Fruit fly (Drosophila melanogaster) whole organism, embryonic: ENCODE measurements around the gene SelG.

Experiments
- Atf-2 ChIP-seq: fragments of 200-800 bp; sonication (Bioruptor generic); optimal IDR thresholded peaks from 2 replicates; lab custom pipeline; 2016; ENCODE audit warnings: missing biosample characterization, missing genetic modification characterization
- Blimp-1 ChIP-seq: fragments of 200-800 bp; sonication (Bioruptor generic); optimal IDR thresholded peaks from 3 replicates; lab custom pipeline; 2018; ENCODE audit warnings: missing biosample characterization, missing genetic modification characterization, mild to moderate bottlenecking, moderate library complexity, missing genetic modification reagents
- CG10431 ChIP-seq: fragments of 200-800 bp; sonication (Bioruptor generic); optimal IDR thresholded peaks from 3 replicates; lab custom pipeline; 2018; ENCODE audit warnings: missing biosample characterization, mild to moderate bottlenecking, missing genetic modification characterization
- CG13424 ChIP-seq: fragments of 200-800 bp; sonication (Bioruptor generic); optimal IDR thresholded peaks from 2 replicates; lab custom pipeline; 2019; ENCODE audit warnings: missing biosample characterization, mild to moderate bottlenecking, missing genetic modification characterization, moderate library complexity
- CG13624 ChIP-seq: fragments of 200-800 bp; sonication (Bioruptor generic); optimal IDR thresholded peaks from 2 replicates; lab custom pipeline; 2016; ENCODE audit warnings: missing biosample characterization, missing genetic modification characterization
- CG15011 ChIP-seq: fragments of 200-800 bp; sonication (Bioruptor generic); optimal IDR thresholded peaks from 3 replicates; lab custom pipeline; 2018; ENCODE audit warnings: missing biosample characterization, mild to moderate bottlenecking, missing genetic modification characterization
- CG16863 ChIP-seq: fragments of 200-800 bp; sonication (Bioruptor generic); optimal IDR thresholded peaks from 3 replicates; lab custom pipeline; 2016; ENCODE audit warnings: missing biosample characterization, missing genetic modification characterization
- CG17829 ChIP-seq: fragments of 200-800 bp; optimal IDR thresholded peaks from 2 replicates; lab custom pipeline; 2019; ENCODE audit warnings: missing biosample characterization, mild to moderate bottlenecking, missing genetic modification characterization, moderate library complexity
- CG1792 ChIP-seq: fragments of 200-800 bp; sonication (Bioruptor generic); optimal IDR thresholded peaks from 2 replicates; lab custom pipeline; 2016; ENCODE audit warnings: missing biosample characterization, missing genetic modification characterization
- CG18262 ChIP-seq: fragments of 200-800 bp; optimal IDR thresholded peaks from 3 replicates; lab custom pipeline; 2019; ENCODE audit warnings: missing biosample characterization, mild to moderate bottlenecking, missing genetic modification characterization, moderate library complexity
- CG1832 ChIP-seq: fragments of 200-800 bp; sonication (Bioruptor generic); optimal IDR thresholded peaks from 2 replicates; lab custom pipeline; 2017; ENCODE audit warnings: missing biosample characterization, mild to moderate bottlenecking, missing genetic modification characterization, inconsistent platforms
- CG31441 ChIP-seq: fragments of 200-800 bp; sonication (Bioruptor generic); IDR thresholded peaks from 2 replicates; pipeline ENCODE4 v1.3.6; 2022; ENCODE audit warnings: missing biosample characterization, missing genetic modification characterization
- CG33213 ChIP-seq: fragments of 200-800 bp; sonication (Bioruptor generic); optimal IDR thresholded peaks from 3 replicates; lab custom pipeline; 2016; ENCODE audit warnings: missing biosample characterization, missing genetic modification characterization
- CG3726 ChIP-seq: fragments of 200-800 bp; sonication (Bioruptor generic); IDR thresholded peaks from 3 replicates; pipeline ENCODE4, ENCODE4 v1.3.6; 2022; ENCODE audit warnings: missing biosample characterization, missing genetic modification characterization
- CG42726 ChIP-seq: fragments of 200-800 bp; sonication (Bioruptor generic); IDR thresholded peaks from 2 replicates; pipeline ENCODE4 v1.3.6; 2022; ENCODE audit warnings: missing biosample characterization, missing genetic modification characterization; ENCODE audit not compliant: partially characterized antibody
- CG6272 ChIP-seq: fragments of 200-800 bp; sonication (Bioruptor generic); IDR thresholded peaks from 2 replicates; pipeline ENCODE4 v1.3.6; 2022; ENCODE audit warnings: missing biosample characterization, missing genetic modification characterization
- CG7372 ChIP-seq: fragments of 200-800 bp; sonication (Bioruptor generic); IDR thresholded peaks from 2 replicates; pipeline ENCODE4 v1.3.6; 2022; ENCODE audit warnings: missing biosample characterization, missing genetic modification characterization
- CG7556 ChIP-seq: fragments of 200-800 bp; sonication (Bioruptor generic); optimal IDR thresholded peaks from 2 replicates; lab custom pipeline; 2017; ENCODE audit warnings: missing biosample characterization, mild to moderate bottlenecking, missing genetic modification characterization
- CG7745 ChIP-seq: fragments of 200-800 bp; sonication (Bioruptor generic); optimal IDR thresholded peaks from 2 replicates; lab custom pipeline; 2018; ENCODE audit warnings: missing biosample characterization, mild to moderate bottlenecking, missing genetic modification characterization, moderate library complexity
- CG8924 ChIP-seq: fragments of 200-800 bp; optimal IDR thresholded peaks from 3 replicates; lab custom pipeline; 2019; ENCODE audit warnings: missing biosample characterization, mild to moderate bottlenecking, missing genetic modification characterization, moderate library complexity
- CG9609 ChIP-seq: fragments of 200-800 bp; sonication (Bioruptor generic); optimal IDR thresholded peaks from 3 replicates; lab custom pipeline; 2016; ENCODE audit warnings: missing biosample characterization, missing genetic modification characterization
- CTCF ChIP-seq: fragments of 200-800 bp; sonication (Bioruptor generic); optimal IDR thresholded peaks from 2 replicates; lab custom pipeline; 2017; ENCODE audit warnings: missing biosample characterization, mild to moderate bottlenecking, missing genetic modification characterization, moderate library complexity
- Chrac-16 ChIP-seq: fragments of 200-800 bp; sonication (Bioruptor generic); optimal IDR thresholded peaks from 3 replicates; lab custom pipeline; 2016; ENCODE audit warnings: missing biosample characterization, missing genetic modification characterization
- Dbx ChIP-seq: fragments of 200-800 bp; sonication (Bioruptor generic); IDR thresholded peaks from 3 replicates; pipeline ENCODE4 v1.3.6; 2022; ENCODE audit warnings: missing biosample characterization, missing genetic modification characterization
- E2f1 ChIP-seq: fragments of 200-800 bp; sonication (Bioruptor generic); IDR thresholded peaks from 2 replicates; pipeline ENCODE4 v1.3.6; 2022; ENCODE audit warnings: missing biosample characterization, missing genetic modification characterization
- H15 ChIP-seq: fragments of 200-800 bp; sonication (Bioruptor generic); IDR thresholded peaks from 3 replicates; pipeline ENCODE4 v1.3.6; 2022; ENCODE audit warnings: missing biosample characterization, missing genetic modification characterization
- HHEX ChIP-seq: fragments of 200-800 bp; sonication (Bioruptor generic); optimal IDR thresholded peaks from 3 replicates; lab custom pipeline; 2017; ENCODE audit warnings: missing biosample characterization, mild to moderate bottlenecking, missing genetic modification characterization, missing genetic modification reagents
- Hand ChIP-seq: fragments of 200-800 bp; sonication (Bioruptor generic); optimal IDR thresholded peaks from 2 replicates; lab custom pipeline; 2017; ENCODE audit warnings: mild to moderate bottlenecking, missing biosample characterization, missing genetic modification reagents, missing genetic modification characterization
- HmgZ ChIP-seq: fragments of 200-800 bp; sonication (Bioruptor generic); optimal IDR thresholded peaks from 2 replicates; lab custom pipeline; 2018; ENCODE audit warnings: missing biosample characterization, mild to moderate bottlenecking, missing genetic modification characterization
- Hr78 ChIP-seq, 2 experiments: fragments of 200-800 bp in 1 of 2; fragments of >200 bp in 1 of 2; sonication (Bioruptor generic) in 1 of 2; optimal IDR thresholded peaks; 2 replicates each; lab custom pipeline; 2017 to 2019; ENCODE audit warnings: missing biosample characterization in 2 of 2, missing genetic modification characterization in 2 of 2, mild to moderate bottlenecking in 1 of 2, moderate library complexity in 1 of 2
- Jarid2 ChIP-seq: fragments of 200-800 bp; sonication (Bioruptor generic); optimal IDR thresholded peaks from 3 replicates; lab custom pipeline; 2017; ENCODE audit warnings: mild to moderate bottlenecking, missing biosample characterization, missing genetic modification reagents, missing genetic modification characterization
- Max ChIP-seq: fragments of 200-800 bp; sonication (Bioruptor generic); optimal IDR thresholded peaks from 2 replicates; lab custom pipeline; 2016; ENCODE audit warnings: missing biosample characterization, mild to moderate bottlenecking, missing genetic modification characterization
- NK7.1 ChIP-seq: fragments of 200-800 bp; sonication (Bioruptor generic); optimal IDR thresholded peaks from 3 replicates; lab custom pipeline; 2016; ENCODE audit warnings: missing biosample characterization, missing genetic modification characterization
- Oaz ChIP-seq: fragments of 200-800 bp; sonication (Bioruptor generic); IDR thresholded peaks from 2 replicates; pipeline ENCODE4 v1.3.6; 2022; ENCODE audit warnings: missing biosample characterization, missing genetic modification characterization
- Stat92E ChIP-seq, 3 experiments: fragments of >200 bp in 2 of 3; fragments of 200-800 bp in 1 of 3; sonication (Bioruptor generic) in 1 of 3; optimal IDR thresholded peaks; 2 replicates each; lab custom pipeline; 2017 to 2019; ENCODE audit warnings: missing biosample characterization in 3 of 3, missing genetic modification characterization in 3 of 3, mild to moderate bottlenecking in 1 of 3, moderate library complexity in 1 of 3
- dan ChIP-seq: fragments of 200-800 bp; sonication (Bioruptor generic); IDR thresholded peaks from 2 replicates; pipeline ENCODE4 v1.3.6; 2022; ENCODE audit warnings: missing biosample characterization, missing genetic modification characterization
- danr ChIP-seq: fragments of 200-800 bp; sonication (Bioruptor generic); IDR thresholded peaks from 2 replicates; pipeline ENCODE4 v1.3.6; 2022; ENCODE audit warnings: missing biosample characterization, missing genetic modification characterization
- h ChIP-seq: fragments of >200 bp; optimal IDR thresholded peaks from 2 replicates; lab custom pipeline; 2017
- ham ChIP-seq: fragments of 200-800 bp; sonication (Bioruptor generic); IDR thresholded peaks from 2 replicates; pipeline ENCODE4 v1.3.6; 2022; ENCODE audit warnings: missing biosample characterization, missing genetic modification characterization
- kay ChIP-seq: fragments of 200-800 bp; sonication (Bioruptor generic); optimal IDR thresholded peaks from 2 replicates; lab custom pipeline; 2016; ENCODE audit warnings: missing biosample characterization, missing genetic modification characterization
- lov ChIP-seq, 2 experiments: fragments of 200-800 bp in 1 of 2; fragments of >200 bp in 1 of 2; sonication (Bioruptor generic) in 1 of 2; IDR thresholded peaks in 1 of 2; optimal IDR thresholded peaks in 1 of 2; 2 replicates in 1 of 2; 3 replicates in 1 of 2; pipeline versions ENCODE4 v1.3.6 to Lab custom; 2017 to 2022; ENCODE audit warnings: missing biosample characterization in 1 of 2, missing genetic modification characterization in 1 of 2
- mirr ChIP-seq: fragments of 200-800 bp; sonication (Bioruptor generic); optimal IDR thresholded peaks from 3 replicates; lab custom pipeline; 2018; ENCODE audit warnings: missing biosample characterization, mild to moderate bottlenecking, missing genetic modification characterization
- p53 ChIP-seq: fragments of 200-800 bp; sonication (Bioruptor generic); optimal IDR thresholded peaks from 2 replicates; lab custom pipeline; 2016; ENCODE audit warnings: missing biosample characterization, missing genetic modification characterization
- pita ChIP-seq: fragments of 200-800 bp; sonication (Bioruptor generic); optimal IDR thresholded peaks from 2 replicates; lab custom pipeline; 2017; ENCODE audit warnings: missing biosample characterization, mild to moderate bottlenecking, missing genetic modification characterization
- psq ChIP-seq: fragments of 200-800 bp; sonication (Bioruptor generic); optimal IDR thresholded peaks from 2 replicates; lab custom pipeline; 2017; ENCODE audit warnings: missing biosample characterization, missing genetic modification characterization
- sima ChIP-seq: fragments of 200-800 bp; sonication (Bioruptor generic); optimal IDR thresholded peaks from 2 replicates; lab custom pipeline; 2016; ENCODE audit warnings: missing biosample characterization, missing genetic modification characterization
- slbo ChIP-seq: fragments of 200-800 bp; sonication (Bioruptor generic); IDR thresholded peaks from 2 replicates; pipeline ENCODE4 v1.3.6; 2022; ENCODE audit warnings: missing biosample characterization, missing genetic modification characterization
- slou ChIP-seq: fragments of 200-800 bp; sonication (Bioruptor generic); optimal IDR thresholded peaks from 3 replicates; lab custom pipeline; 2016; ENCODE audit warnings: missing biosample characterization, missing genetic modification characterization
- sob ChIP-seq: fragments of 200-800 bp; sonication (Bioruptor generic); IDR thresholded peaks from 2 replicates; pipeline ENCODE4 v1.3.6; 2022; ENCODE audit warnings: missing biosample characterization, missing genetic modification characterization
- tap ChIP-seq: fragments of 200-800 bp; optimal IDR thresholded peaks from 3 replicates; lab custom pipeline; 2019; ENCODE audit warnings: missing biosample characterization, mild to moderate bottlenecking, missing genetic modification characterization, moderate library complexity
- unpg ChIP-seq: fragments of 200-800 bp; sonication (Bioruptor generic); optimal IDR thresholded peaks from 3 replicates; lab custom pipeline; 2018; ENCODE audit warnings: missing biosample characterization, mild to moderate bottlenecking, missing genetic modification characterization, moderate library complexity
- vnd ChIP-seq: fragments of 200-800 bp; sonication (Bioruptor generic); IDR thresholded peaks from 3 replicates; pipeline ENCODE4 v1.3.6; 2022; ENCODE audit warnings: missing biosample characterization, missing genetic modification characterization; ENCODE audit not compliant: partially characterized antibody

The SelG gene

dm6 chrX:11905144-11905543 is 18.1 kb downstream of the SelG start, which contains the start of gene Upf1 (continued):
- TF ChIP-seq CG31441 (no peak), Stat92E (GFP tag; optimal IDR thresholded peaks at IDR 0.05; lab: Kevin White, UChicago) (no peak), Blimp-1 (GFP tag; lab: Kevin White, UChicago) (no peak), danr (GFP tag; lab: Robert Waterston, UW) (no peak), lov (optimal IDR thresholded peaks at IDR 0.05; lab: Kevin White, UChicago) (no peak), lov (GFP tag; IDR thresholded peaks at IDR 0.05; lab: Robert Waterston, UW) (no peak), CG7745 (tag; lab: Kevin White, UChicago) (no peak), CG10431 (no peak), h (lab: Kevin White, UChicago) (no peak), dan (GFP tag; lab: Robert Waterston, UW) (no peak), H15 (GFP tag; lab: Robert Waterston, UW) (no peak), Chrac-16 (GFP tag; lab: Kevin White, UChicago) (no peak), CG6272 (GFP tag; lab: Robert Waterston, UW) (no peak), CG13624 (GFP tag; lab: Kevin White, UChicago) (peak; percentile 6), CG7556 (no peak), CG17829 (tag; lab: Kevin White, UChicago) (no peak), CG1832 (no peak), HmgZ (tag; lab: Kevin White, UChicago) (peak; percentile 49), pita (GFP tag; lab: Kevin White, UChicago) (no peak), sima (GFP tag; lab: Kevin White, UChicago) (no peak), tap (tag; lab: Kevin White, UChicago) (no peak), CG1792 (no peak), CG42726 (GFP tag; lab: Robert Waterston, UW) (peak; percentile 88), unpg (GFP tag; lab: Kevin White, UChicago) (no peak), Jarid2 (GFP tag; lab: Kevin White, UChicago) (no peak), Hr78 (GFP tag; optimal IDR thresholded peaks at IDR 0.05; lab: Kevin White, UChicago) (no peak), Max (GFP tag; lab: Kevin White, UChicago) (no peak), CG16863 (GFP tag; lab: Kevin White, UChicago) (no peak), slou (GFP tag; lab: Kevin White, UChicago) (no peak), CG33213 (GFP tag; lab: Kevin White, UChicago) (no peak), CG3726 (GFP tag; lab: Robert Waterston, UW) (no peak), Oaz (no peak), CG15011 (no peak), vnd (GFP tag; lab: Robert Waterston, UW) (peak; percentile 87), CG8924 (tag; lab: Kevin White, UChicago) (peak; percentile 10), p53 (GFP tag; lab: Kevin White, UChicago) (no peak), mirr (GFP tag; lab: Kevin White, UChicago) (no peak), Hand (GFP tag; lab: Kevin White, UChicago) (no peak), ham (GFP tag; lab: Robert Waterston, UW) (no peak), Atf-2 (no peak), E2f1 (no peak), slbo (GFP tag; lab: Robert Waterston, UW) (peak; percentile 45; the same call in 1 of the 2 replicates), NK7.1 (GFP tag; lab: Kevin White, UChicago) (no peak), CG7372 (GFP tag; lab: Robert Waterston, UW) (no peak), HHEX (no peak), kay (GFP tag; lab: Kevin White, UChicago) (no peak), Dbx (GFP tag; lab: Robert Waterston, UW) (no peak), psq (GFP tag; lab: Kevin White, UChicago) (no peak), CG18262 (tag; lab: Kevin White, UChicago) (no peak), sob (GFP tag; lab: Robert Waterston, UW) (no peak; the same call in 1 of the 2 replicates), CG13424 (tag; lab: Kevin White, UChicago) (no peak), CTCF (no peak), CG9609 (GFP tag; lab: Kevin White, UChicago) (no peak)
